Worm (Caenorhabditis elegans): ENCODE data around the gene warf-1.

DNA sequence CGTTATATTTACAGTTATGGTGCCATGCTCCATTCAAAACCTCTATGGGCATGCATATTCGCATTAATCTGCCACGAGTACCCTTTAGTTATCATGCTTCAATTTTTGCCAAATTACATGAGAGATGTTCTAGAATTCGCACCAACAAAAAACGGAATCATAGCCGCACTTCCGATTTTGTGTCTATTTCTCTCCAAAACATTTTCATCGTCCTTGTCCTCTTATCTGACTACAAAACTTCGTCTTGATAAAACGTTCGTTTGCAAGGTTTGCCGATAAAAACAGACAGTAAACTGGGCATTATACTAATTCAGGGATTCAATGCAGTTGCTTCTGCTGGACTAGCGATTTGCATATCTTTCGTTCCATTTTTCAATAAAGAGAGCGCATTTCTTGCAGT is 18.6 kb downstream of the warf-1 start:
- no peak for TF ChIP-seq T22C8.4 (GFP tag; IDR thresholded peaks at IDR 0.05)
- TF ChIP-seq flt-1 (GFP tag; IDR thresholded peaks at IDR 0.05), result no peak
- TF ChIP-seq ref-1 (GFP tag; conservative IDR thresholded peaks at IDR 0.05), result no peak
- TF ChIP-seq klf-2 (GFP tag; conservative IDR thresholded peaks at IDR 0.05), result no peak
- no peak for TF ChIP-seq cog-1 (tag; optimal IDR thresholded peaks at IDR 0.05)
- no peak for TF ChIP-seq ztf-23 (GFP tag; IDR thresholded peaks at IDR 0.05)
- TF ChIP-seq med-1 (GFP tag; optimal IDR thresholded peaks at IDR 0.05; ENCODE audit: insufficient read depth), result no peak
- no peak for TF ChIP-seq tab-1 (GFP tag; IDR thresholded peaks at IDR 0.05)
- no peak for TF ChIP-seq ztf-29 (GFP tag; IDR thresholded peaks at IDR 0.05)

Measured in whole organism, midembryonic.